Worm (Caenorhabditis elegans): ENCODE measurements around the gene mstr-2.
A peak's percentile ranks its signal among the peaks of the same experiment; 100 is the strongest.

The mstr-2 gene

ce11 chrIII:4495250-4495649 is 26.3 kb downstream of the mstr-2 start:
- no peak for TF ChIP-seq tra-1 (GFP tag; IDR thresholded peaks at IDR 0.05)
- TF ChIP-seq ceh-32 (tag; optimal IDR thresholded peaks at IDR 0.05; ENCODE audit: poor library complexity): no peak
- no peak for TF ChIP-seq ztf-11 (tag; optimal IDR thresholded peaks at IDR 0.05)
- no peak for TF ChIP-seq T26A8.4 (GFP tag; IDR thresholded peaks at IDR 0.05)
- TF ChIP-seq madf-9 (GFP tag; conservative IDR thresholded peaks at IDR 0.05): no peak
- no peak for TF ChIP-seq vab-7 (GFP tag; IDR thresholded peaks at IDR 0.05)
- no peak for TF ChIP-seq fkh-10 (GFP tag; optimal IDR thresholded peaks at IDR 0.05)

ce11 chrIII:4495685-4496084 is 26.8 kb downstream of the mstr-2 start:
- TF ChIP-seq pqm-1 (tag; optimal IDR thresholded peaks at IDR 0.05): no peak
- no peak for TF ChIP-seq lin-38 (GFP tag; IDR thresholded peaks at IDR 0.05)
- TF ChIP-seq unc-62 (GFP tag; optimal IDR thresholded peaks at IDR 0.05 in 1 of 2): no peak
- TF ChIP-seq unc-62 (tag; optimal IDR thresholded peaks at IDR 0.05): no peak
- TF ChIP-seq dmd-9 (GFP tag; IDR thresholded peaks at IDR 0.05): no peak
- TF ChIP-seq spr-1 (tag; optimal IDR thresholded peaks at IDR 0.05): no peak
- no peak for TF ChIP-seq zfp-3 (GFP tag; conservative IDR thresholded peaks at IDR 0.05)
- TF ChIP-seq Y105C5A.15 (GFP tag; IDR thresholded peaks at IDR 0.05): no peak
- no peak for TF ChIP-seq hlh-30 (tag; optimal IDR thresholded peaks at IDR 0.05; ENCODE audit: insufficient read depth)
- TF ChIP-seq fkh-10 (GFP tag; optimal IDR thresholded peaks at IDR 0.05): no peak
- no peak for TF ChIP-seq fos-1 (tag; optimal IDR thresholded peaks at IDR 0.05)

- TF ChIP-seq tag-97 (GFP tag; IDR thresholded peaks at IDR 0.05): no peak
- TF ChIP-seq hlh-11 (tag; optimal IDR thresholded peaks at IDR 0.05): peak; percentile 93
- no peak for TF ChIP-seq lin-29 (GFP tag; IDR thresholded peaks at IDR 0.05)
- no peak for TF ChIP-seq spr-3 (GFP tag; optimal IDR thresholded peaks at IDR 0.05)
- TF ChIP-seq php-3 (GFP tag; IDR thresholded peaks at IDR 0.05): peak; percentile 80; the same call in 1 of the 2 replicates
- no peak for TF ChIP-seq gei-8 (GFP tag; optimal IDR thresholded peaks at IDR 0.05)
- TF ChIP-seq nhr-28 (tag; optimal IDR thresholded peaks at IDR 0.05): peak; percentile 78
- peak; percentile 41; the same call in 1 of the 2 replicates for TF ChIP-seq saeg-2 (GFP tag; IDR thresholded peaks at IDR 0.05)
- peak; percentile 46 for TF ChIP-seq mxl-3 (GFP tag; optimal IDR thresholded peaks at IDR 0.05)
- TF ChIP-seq mdt-29 (GFP tag; IDR thresholded peaks at IDR 0.05): no peak
- TF ChIP-seq zip-2 (tag; optimal IDR thresholded peaks at IDR 0.05): no peak
- TF ChIP-seq cey-2 (tag; optimal IDR thresholded peaks at IDR 0.05; ENCODE audit: borderline replicate concordance, insufficient read depth): peak; percentile 39
- no peak for TF ChIP-seq ztf-11 (tag; optimal IDR thresholded peaks at IDR 0.05)
- peak; percentile 55 for TF ChIP-seq nhr-77 (tag; optimal IDR thresholded peaks at IDR 0.05)
- peak; percentile 30 for TF ChIP-seq T20F7.1 (GFP tag; optimal IDR thresholded peaks at IDR 0.05)
- TF ChIP-seq nhr-48 (tag; optimal IDR thresholded peaks at IDR 0.05): peak; percentile 88
- TF ChIP-seq jun-1 (tag; optimal IDR thresholded peaks at IDR 0.05): no peak
- no peak for TF ChIP-seq nhr-76 (tag; optimal IDR thresholded peaks at IDR 0.05)
- TF ChIP-seq nhr-41 (GFP tag; IDR thresholded peaks at IDR 0.05): peak; percentile 39; the same call in 1 of the 2 replicates
- TF ChIP-seq zip-11 (GFP tag; IDR thresholded peaks at IDR 0.05): no peak
- TF ChIP-seq duxl-1 (tag; optimal IDR thresholded peaks at IDR 0.05; ENCODE audit: poor library complexity): no peak
- peak; percentile 56 for TF ChIP-seq lin-13 (GFP tag; optimal IDR thresholded peaks at IDR 0.05)
- no peak for TF ChIP-seq ZK546.5 (tag; optimal IDR thresholded peaks at IDR 0.05)
- TF ChIP-seq hif-1 (tag; optimal IDR thresholded peaks at IDR 0.05): peak in 1 of 2 experiments; percentile 50
- no peak for TF ChIP-seq F49E8.2 (tag; optimal IDR thresholded peaks at IDR 0.05; ENCODE audit: borderline replicate concordance)
- no peak for TF ChIP-seq unc-130 (GFP tag; optimal IDR thresholded peaks at IDR 0.05)
- no peak for TF ChIP-seq ctbp-1 (GFP tag; IDR thresholded peaks at IDR 0.05)
- TF ChIP-seq lsy-2 (tag; optimal IDR thresholded peaks at IDR 0.05): peak in 1 of 2 experiments; percentile 39
- TF ChIP-seq dpl-1 (GFP tag; optimal IDR thresholded peaks at IDR 0.05): no peak
- no peak for TF ChIP-seq ceh-44 (GFP tag; IDR thresholded peaks at IDR 0.05)
- TF ChIP-seq tra-1 (GFP tag; IDR thresholded peaks at IDR 0.05): peak; percentile 61; the same call in 1 of the 2 replicates
- TF ChIP-seq daf-12 (tag; optimal IDR thresholded peaks at IDR 0.05): no peak
- no peak for TF ChIP-seq nhr-10 (tag; optimal IDR thresholded peaks at IDR 0.05)
- TF ChIP-seq nhr-42 (GFP tag; IDR thresholded peaks at IDR 0.05): 0 out of 2 replicates have a peak, but pooled peaks have one; percentile 38
Measured at ce11 chrIII:4496085-4496484, 27.2 kb downstream of the mstr-2 start.

Data from whole organism, L4 larva.